Worm (Caenorhabditis elegans) whole organism, L3 larva: ENCODE data around the gene C15F1.2.

Experiments
- R02D3.7 ChIP-seq: fragments of 150-350 bp; optimal IDR thresholded peaks from 2 replicates; lab custom pipeline; 2014; ENCODE audit warnings: missing biosample characterization, missing genetic modification characterization
- aly-2 ChIP-seq: fragments of 150-350 bp; optimal IDR thresholded peaks from 2 replicates; lab custom pipeline; 2014; ENCODE audit warnings: missing biosample characterization, missing genetic modification characterization
- ama-1 ChIP-seq: fragments of 150-350 bp; optimal IDR thresholded peaks from 2 replicates; lab custom pipeline; 2018
- ceh-16 ChIP-seq: sonication (generic microtip); optimal IDR thresholded peaks from 2 replicates; lab custom pipeline; 2017; ENCODE audit warnings: missing biosample characterization, missing genetic modification characterization
- ceh-28 ChIP-seq: fragments of 150-350 bp; optimal IDR thresholded peaks from 2 replicates; lab custom pipeline; 2014; ENCODE audit warnings: missing biosample characterization, missing genetic modification reagents, missing genetic modification characterization
- ceh-82 ChIP-seq: fragments of 150-350 bp; optimal IDR thresholded peaks from 2 replicates; lab custom pipeline; 2014; ENCODE audit warnings: missing biosample characterization, missing genetic modification characterization
- ceh-9 ChIP-seq: sonication (generic microtip); optimal IDR thresholded peaks from 2 replicates; lab custom pipeline; 2018; ENCODE audit warnings: missing biosample characterization, missing genetic modification characterization
- daf-12 ChIP-seq: fragments of 150-350 bp; optimal IDR thresholded peaks from 2 replicates; lab custom pipeline; 2014; ENCODE audit warnings: missing biosample characterization, missing genetic modification reagents, missing genetic modification characterization
- egl-27 ChIP-seq: sonication (generic microtip); optimal IDR thresholded peaks from 4 replicates; lab custom pipeline; 2017; ENCODE audit warnings: missing biosample characterization, missing genetic modification reagents, missing genetic modification characterization
- egl-5 ChIP-seq: fragments of 150-350 bp; optimal IDR thresholded peaks from 2 replicates; lab custom pipeline; 2017; ENCODE audit warnings: missing biosample characterization, missing genetic modification reagents, missing genetic modification characterization, inconsistent platforms
- elt-1 ChIP-seq: fragments of 150-350 bp; optimal IDR thresholded peaks from 2 replicates; lab custom pipeline; 2014; ENCODE audit warnings: missing biosample characterization, missing genetic modification characterization
- elt-2 ChIP-seq: sonication (generic microtip); optimal IDR thresholded peaks from 2 replicates; lab custom pipeline; 2016; ENCODE audit warnings: missing genetic modification reagents, mild to moderate bottlenecking, missing genetic modification characterization, missing compliant biosample characterization
- elt-3 ChIP-seq, 3 experiments: fragments of 150-350 bp in 1 of 3; sonication (generic microtip) in 2 of 3; optimal IDR thresholded peaks; 2 replicates in 2 of 3; 4 replicates in 1 of 3; lab custom pipeline; 2014 to 2017; ENCODE audit warnings: missing biosample characterization in 3 of 3, missing genetic modification characterization in 3 of 3
- fkh-10 ChIP-seq: sonication (generic microtip); optimal IDR thresholded peaks from 2 replicates; lab custom pipeline; 2017; ENCODE audit warnings: missing biosample characterization, missing genetic modification reagents, missing genetic modification characterization
- fkh-2 ChIP-seq: fragments of 150-350 bp; optimal IDR thresholded peaks from 2 replicates; lab custom pipeline; 2014; ENCODE audit warnings: missing biosample characterization, missing genetic modification reagents, missing genetic modification characterization
- hmg-11 ChIP-seq: sonication (generic microtip); optimal IDR thresholded peaks from 2 replicates; lab custom pipeline; 2016; ENCODE audit warnings: missing genetic modification characterization, missing compliant biosample characterization
- jun-1 ChIP-seq: fragments of 150-350 bp; optimal IDR thresholded peaks from 2 replicates; lab custom pipeline; 2014; ENCODE audit warnings: missing biosample characterization, missing genetic modification reagents, missing genetic modification characterization
- lin-15B ChIP-seq: fragments of 150-350 bp; optimal IDR thresholded peaks from 2 replicates; lab custom pipeline; 2014; ENCODE audit warnings: missing biosample characterization, missing genetic modification characterization
- lin-39 ChIP-seq: fragments of 150-350 bp; optimal IDR thresholded peaks from 2 replicates; lab custom pipeline; 2018; ENCODE audit warnings: missing biosample characterization, missing genetic modification reagents, missing genetic modification characterization
- lsy-12 ChIP-seq: sonication (generic microtip); optimal IDR thresholded peaks from 2 replicates; lab custom pipeline; 2016; ENCODE audit warnings: mild to moderate bottlenecking, missing genetic modification characterization, missing compliant biosample characterization
- mdl-1 ChIP-seq: fragments of 150-350 bp; optimal IDR thresholded peaks from 2 replicates; lab custom pipeline; 2014; ENCODE audit warnings: missing biosample characterization, missing genetic modification characterization
- mml-1 ChIP-seq: fragments of 150-350 bp; sonication (generic microtip); optimal IDR thresholded peaks from 3 replicates; lab custom pipeline; 2014; ENCODE audit warnings: missing biosample characterization, missing genetic modification characterization
- nfya-1 ChIP-seq: sonication (generic microtip); optimal IDR thresholded peaks from 2 replicates; lab custom pipeline; 2017; ENCODE audit warnings: missing genetic modification characterization, mild to moderate bottlenecking, missing compliant biosample characterization, antibody characterized with exemption, moderate library complexity; ENCODE audit not compliant: insufficient read depth
- nhr-11 ChIP-seq: fragments of 150-350 bp; optimal IDR thresholded peaks from 2 replicates; lab custom pipeline; 2014; ENCODE audit warnings: missing biosample characterization, missing genetic modification characterization
- nhr-12 ChIP-seq: fragments of 150-350 bp; optimal IDR thresholded peaks from 2 replicates; lab custom pipeline; 2014; ENCODE audit warnings: missing biosample characterization, missing genetic modification characterization
- nhr-23 ChIP-seq: fragments of 150-350 bp; optimal IDR thresholded peaks from 2 replicates; lab custom pipeline; 2014; ENCODE audit warnings: missing biosample characterization, missing genetic modification reagents, missing genetic modification characterization
- nhr-237 ChIP-seq: fragments of 150-350 bp; optimal IDR thresholded peaks from 2 replicates; lab custom pipeline; 2014; ENCODE audit warnings: missing biosample characterization, missing genetic modification characterization
- nhr-25 ChIP-seq: sonication (generic microtip); optimal IDR thresholded peaks from 2 replicates; lab custom pipeline; 2017; ENCODE audit warnings: missing biosample characterization, missing genetic modification characterization
- nhr-43 ChIP-seq: sonication (generic microtip); optimal IDR thresholded peaks from 2 replicates; lab custom pipeline; 2016; ENCODE audit warnings: mild to moderate bottlenecking, missing genetic modification characterization, missing compliant biosample characterization; ENCODE audit not compliant: poor library complexity, severe bottlenecking
- nhr-67 ChIP-seq: fragments of 150-350 bp; optimal IDR thresholded peaks from 2 replicates; lab custom pipeline; 2014; ENCODE audit warnings: missing biosample characterization, missing genetic modification characterization
- pha-4 ChIP-seq: fragments of 150-350 bp; optimal IDR thresholded peaks from 2 replicates; lab custom pipeline; 2014; ENCODE audit warnings: missing biosample characterization, missing genetic modification reagents, missing genetic modification characterization
- pqm-1 ChIP-seq: fragments of 150-350 bp; optimal IDR thresholded peaks from 2 replicates; lab custom pipeline; 2017; ENCODE audit warnings: missing biosample characterization, missing genetic modification characterization, inconsistent platforms
- sea-2 ChIP-seq: fragments of 150-350 bp; sonication (generic microtip); optimal IDR thresholded peaks from 4 replicates; lab custom pipeline; 2014; ENCODE audit warnings: missing biosample characterization, missing genetic modification reagents, missing genetic modification characterization
- skn-1 ChIP-seq: fragments of 150-350 bp; optimal IDR thresholded peaks from 2 replicates; lab custom pipeline; 2014; ENCODE audit warnings: missing biosample characterization, missing genetic modification characterization
- snpc-4 ChIP-seq: fragments of 150-350 bp; optimal IDR thresholded peaks from 2 replicates; lab custom pipeline; 2014; ENCODE audit warnings: missing biosample characterization, missing genetic modification characterization
- tbx-2 ChIP-seq: sonication (generic microtip); optimal IDR thresholded peaks from 2 replicates; lab custom pipeline; 2016; ENCODE audit warnings: mild to moderate bottlenecking, missing genetic modification characterization, missing compliant biosample characterization
- unc-62 ChIP-seq: fragments of 150-350 bp; sonication (generic microtip); optimal IDR thresholded peaks from 4 replicates; lab custom pipeline; 2014; ENCODE audit warnings: missing biosample characterization, missing genetic modification reagents, missing genetic modification characterization
- zag-1 ChIP-seq: fragments of 150-350 bp; optimal IDR thresholded peaks from 2 replicates; lab custom pipeline; 2014; ENCODE audit warnings: missing biosample characterization, missing genetic modification characterization
- ztf-11 ChIP-seq: fragments of 150-350 bp; optimal IDR thresholded peaks from 2 replicates; lab custom pipeline; 2014; ENCODE audit warnings: missing biosample characterization, missing genetic modification characterization
- ztf-4 ChIP-seq: fragments of 150-350 bp; optimal IDR thresholded peaks from 2 replicates; lab custom pipeline; 2014; ENCODE audit warnings: missing biosample characterization, missing genetic modification characterization

Gene C15F1.2

DNA sequence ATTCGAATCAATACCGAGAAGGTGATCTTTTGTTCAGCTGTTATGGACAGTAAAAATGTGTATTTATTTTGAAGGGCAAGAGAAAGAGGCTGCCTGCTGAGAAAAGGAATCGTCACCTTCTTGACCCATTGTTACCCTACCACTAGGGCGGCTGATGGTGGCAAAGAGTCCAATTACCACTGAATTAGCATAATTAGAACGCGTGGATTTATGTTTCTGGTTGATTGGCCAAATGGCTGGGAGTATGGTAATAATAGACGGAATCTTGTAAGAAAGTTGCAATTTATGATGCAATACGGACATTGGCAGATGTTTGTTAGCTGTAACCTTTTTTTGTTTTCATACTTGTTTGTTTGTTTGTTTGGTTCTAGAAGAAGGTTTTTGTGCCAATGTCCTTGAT lies 39.9 kb upstream of the C15F1.2 start:
- TF ChIP-seq elt-2 (no peak), sea-2 (no peak), lin-15B (no peak), hmg-11 (tag; lab: Kevin White, UChicago) (no peak), elt-3 (tag; optimal IDR thresholded peaks at IDR 0.05; lab: Kevin White, UChicago) (no peak), nhr-23 (tag; lab: Kevin White, UChicago) (no peak)

DNA sequence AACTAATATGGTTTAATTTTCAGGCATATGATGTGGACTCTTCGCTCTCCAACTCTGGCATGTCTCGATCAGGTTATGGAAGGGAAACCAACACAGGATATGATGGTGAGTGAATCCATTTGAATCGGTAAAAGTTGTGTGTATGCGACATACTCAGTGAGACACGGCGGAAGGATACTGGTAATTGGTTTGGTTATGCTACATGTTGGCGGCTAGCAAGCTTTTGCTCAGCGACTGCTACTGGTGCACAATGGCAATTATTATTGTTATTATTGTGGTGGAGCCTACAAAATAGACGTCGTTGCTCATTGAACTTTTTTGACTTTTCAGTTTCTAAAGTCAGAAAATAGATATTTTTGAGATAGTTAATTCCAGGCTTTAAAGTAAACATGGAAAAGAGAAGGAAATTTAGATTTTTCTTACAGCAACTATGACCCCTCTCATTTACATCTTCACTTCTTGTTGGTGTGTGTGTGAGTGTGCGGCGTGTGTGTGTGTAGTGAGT lies 39.0 kb upstream of the C15F1.2 start:
- TF ChIP-seq egl-27 (no peak), nhr-11 (tag; lab: Kevin White, UChicago) (peak; percentile 44), nhr-67 (no peak), egl-5 (tag; lab: Kevin White, UChicago) (peak; percentile 42), ama-1 (lab: Kevin White, UChicago) (no peak), nhr-12 (tag; lab: Kevin White, UChicago) (no peak), ceh-28 (no peak), hmg-11 (tag; lab: Kevin White, UChicago) (no peak), nhr-23 (tag; lab: Kevin White, UChicago) (no peak), snpc-4 (tag; lab: Kevin White, UChicago) (no peak), tbx-2 (tag; lab: Kevin White, UChicago) (no peak), lin-15B (no peak), skn-1 (no peak), ceh-9 (tag; lab: Kevin White, UChicago) (no peak), ceh-16 (tag; lab: Kevin White, UChicago) (no peak), pha-4 (tag; lab: Kevin White, UChicago) (no peak)

DNA sequence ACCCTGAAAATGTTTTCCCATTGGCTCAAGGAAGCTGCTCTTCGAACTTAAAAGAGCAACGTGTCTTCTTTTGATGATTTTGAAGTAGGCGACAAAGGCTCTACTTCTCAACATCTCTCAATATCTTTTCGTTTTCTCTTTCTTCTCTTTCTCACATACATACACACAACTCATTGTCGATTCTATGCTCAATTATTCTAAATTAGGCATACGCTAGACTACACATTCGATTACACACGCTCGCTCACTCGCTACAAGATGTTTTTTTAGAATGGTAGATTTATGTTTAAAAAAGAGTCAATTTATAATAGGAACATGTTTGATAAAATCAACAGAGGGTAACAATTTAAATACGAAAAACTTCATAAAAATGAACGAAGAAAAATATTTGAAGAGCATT lies 38.2 kb upstream of the C15F1.2 start:
- no peak for TF ChIP-seq lsy-12
- no peak for TF ChIP-seq elt-1 (tag; lab: Kevin White, UChicago)
- TF ChIP-seq nhr-11 (tag; lab: Kevin White, UChicago) = peak; percentile 22

DNA sequence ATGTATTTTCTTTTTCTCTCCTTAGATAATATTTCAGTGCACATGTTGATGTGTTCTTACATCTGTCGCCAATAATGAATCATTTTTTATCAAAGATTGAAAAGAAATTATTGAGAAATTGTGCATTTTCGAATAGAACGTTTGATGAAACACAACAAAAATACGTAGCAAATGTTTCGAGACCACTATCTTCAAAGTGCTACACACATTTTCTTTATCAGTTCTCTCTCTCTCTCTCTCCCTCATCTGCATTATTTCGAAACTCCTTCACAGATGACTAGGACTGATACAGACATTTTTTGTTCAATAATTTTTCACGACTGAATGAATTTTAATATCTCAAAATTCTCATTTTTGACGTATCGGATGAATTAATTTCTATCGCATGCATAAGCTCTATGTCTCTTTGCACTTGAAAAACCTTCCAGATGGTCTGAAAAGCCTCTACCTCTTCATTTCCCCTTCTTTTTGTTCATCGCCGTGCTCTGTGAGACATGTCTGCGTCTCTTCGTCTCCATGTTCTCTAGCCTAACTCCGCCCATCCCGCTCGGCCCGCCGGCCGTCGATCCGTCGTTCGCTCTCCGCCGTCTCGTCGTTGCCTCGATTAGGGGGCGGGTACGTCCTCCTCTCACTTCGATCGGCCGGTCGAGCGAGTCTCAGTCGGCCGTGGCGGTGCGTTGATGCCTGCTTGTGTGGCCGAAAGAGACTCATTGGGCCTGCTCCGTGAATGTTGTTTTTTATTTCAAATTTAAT lies 36.3 kb upstream of the C15F1.2 start:
- peak; percentile 57 for TF ChIP-seq nfya-1 (tag; lab: Kevin White, UChicago)
- TF ChIP-seq pqm-1 (tag; lab: Kevin White, UChicago) = peak; percentile 11
- TF ChIP-seq hmg-11 (tag; lab: Kevin White, UChicago) = peak; percentile 49
- no peak for TF ChIP-seq daf-12
- TF ChIP-seq elt-2 = peak; percentile 70
- peak; percentile 92 for TF ChIP-seq lin-39 (tag; lab: Kevin White, UChicago)

DNA sequence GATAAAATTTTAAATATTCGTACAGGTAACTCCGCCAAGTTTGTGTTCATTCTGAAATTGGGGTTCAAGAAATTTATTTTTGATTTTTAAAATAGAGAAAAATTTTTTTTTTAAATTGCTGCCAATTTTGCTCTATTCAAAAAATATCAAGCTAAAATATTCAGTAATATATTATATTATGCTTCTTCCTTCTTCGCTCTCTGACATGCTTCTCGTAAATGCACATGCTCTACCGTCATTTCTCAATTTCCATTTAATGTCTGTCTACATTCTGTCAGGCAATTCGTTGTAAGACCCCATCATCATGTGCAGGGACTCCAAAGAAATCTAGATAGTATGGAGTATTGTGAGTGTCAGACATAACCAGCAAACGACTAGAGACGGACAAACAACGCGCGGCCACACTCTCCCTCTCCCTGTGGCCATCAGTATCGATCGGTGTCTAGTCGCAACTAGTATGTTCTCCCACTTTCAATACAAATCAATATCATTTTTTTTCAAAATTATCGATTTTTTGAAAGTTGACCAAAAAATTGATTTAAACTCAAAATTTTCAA lies 28.4 kb upstream of the C15F1.2 start, which contains the start of the genes malt-1 and ceh-38:
Gene malt-1, minus strand, starts transcription at position 51 of the 557 bp plus-strand sequence.
Gene ceh-38, plus strand, starts transcription at position 277 of the 557 bp plus-strand sequence.
- TF ChIP-seq fkh-10 (GFP tag; lab: Kevin White, UChicago) (peak; percentile 92), nhr-237 (tag; lab: Kevin White, UChicago) (no peak), nhr-23 (tag; lab: Kevin White, UChicago) (peak; percentile 93), nhr-43 (tag; lab: Kevin White, UChicago) (peak; percentile 85), fkh-2 (peak; percentile 58), ama-1 (lab: Kevin White, UChicago) (no peak), ztf-11 (tag; lab: Kevin White, UChicago) (no peak), ceh-16 (tag; lab: Kevin White, UChicago) (no peak), mdl-1 (tag; lab: Kevin White, UChicago) (peak; percentile 86), elt-2 (peak; percentile 82), daf-12 (peak; percentile 54), egl-5 (tag; lab: Kevin White, UChicago) (peak; percentile 99), jun-1 (tag; lab: Kevin White, UChicago) (peak; percentile 91), lin-15B (peak; percentile 92), skn-1 (peak; percentile 96), lin-39 (tag; lab: Kevin White, UChicago) (peak; percentile 99), pha-4 (tag; lab: Kevin White, UChicago) (peak; percentile 98), mml-1 (no peak), aly-2 (tag; lab: Kevin White, UChicago) (peak; percentile 42), nfya-1 (tag; lab: Kevin White, UChicago) (peak; percentile 98), pqm-1 (tag; lab: Kevin White, UChicago) (peak; percentile 90), R02D3.7 (peak; percentile 90), lsy-12 (peak; percentile 86), snpc-4 (tag; lab: Kevin White, UChicago) (peak; percentile 96), sea-2 (peak; percentile 73), ztf-4 (peak; percentile 60), unc-62 (peak; percentile 72), zag-1 (tag; lab: Kevin White, UChicago) (no peak), egl-27 (peak; percentile 75), elt-3 (tag; optimal IDR thresholded peaks at IDR 0.05; lab: Kevin White, UChicago) (no peak), elt-1 (tag; lab: Kevin White, UChicago) (peak; percentile 45), nhr-25 (tag; lab: Kevin White, UChicago) (peak; percentile 90), ceh-82 (peak; percentile 84), nhr-11 (tag; lab: Kevin White, UChicago) (peak; percentile 90)
